Worm (Caenorhabditis elegans) whole organism, L4 larva: ENCODE data around the gene pri-1.

Source experiments
- D1046.2 ChIP-seq: fragments of 200-800 bp; sonication (Bioruptor generic); IDR thresholded peaks from 2 replicates; pipeline ENCODE4 v1.3.6; 2022; ENCODE audit warnings: missing genetic modification characterization, missing compliant biosample characterization
- F10B5.3 ChIP-seq: sonication (generic microtip); optimal IDR thresholded peaks from 2 replicates; lab custom pipeline; 2016; ENCODE audit warnings: mild to moderate bottlenecking, missing genetic modification characterization, missing compliant biosample characterization
- T20F7.1 ChIP-seq: fragments of 200-800 bp; sonication (Bioruptor generic); optimal IDR thresholded peaks from 2 replicates; lab custom pipeline; 2018; ENCODE audit warnings: mild to moderate bottlenecking, missing genetic modification characterization, missing compliant biosample characterization
- T26A8.4 ChIP-seq: fragments of 200-800 bp; sonication (Bioruptor generic); IDR thresholded peaks from 2 replicates; pipeline ENCODE4 v1.3.6; 2022; ENCODE audit warnings: missing genetic modification characterization, missing compliant biosample characterization
- Y5F2A.4 ChIP-seq: fragments of 200-800 bp; sonication (Bioruptor generic); optimal IDR thresholded peaks from 2 replicates; lab custom pipeline; 2018; ENCODE audit warnings: mild to moderate bottlenecking, missing genetic modification characterization, missing compliant biosample characterization
- Y75B8A.6 ChIP-seq: fragments of 200-800 bp; sonication (Bioruptor generic); IDR thresholded peaks from 2 replicates; pipeline ENCODE4 v1.3.6; 2022; ENCODE audit warnings: missing genetic modification reagents, missing genetic modification characterization, missing compliant biosample characterization
- ZK546.5 ChIP-seq, 2 experiments: sonication (generic microtip); optimal IDR thresholded peaks; 2 replicates each; lab custom pipeline; 2017; ENCODE audit warnings: missing biosample characterization in 2 of 2, missing genetic modification characterization in 2 of 2
- aha-1 ChIP-seq: fragments of 150-350 bp; peaks from one replicate; lab custom pipeline; 2014; ENCODE audit warnings: missing biosample characterization, missing genetic modification characterization
- aly-2 ChIP-seq: sonication (generic microtip); optimal IDR thresholded peaks from 2 replicates; lab custom pipeline; 2018; ENCODE audit warnings: missing biosample characterization, missing genetic modification characterization
- arid-1 ChIP-seq: fragments of 200-800 bp; sonication (Bioruptor generic); conservative IDR thresholded peaks from 2 replicates; pipeline ENCODE4 v1.3.6; 2022; ENCODE audit warnings: missing genetic modification reagents, missing genetic modification characterization, missing compliant biosample characterization
- attf-4 ChIP-seq: sonication (generic microtip); optimal IDR thresholded peaks from 3 replicates; lab custom pipeline; 2017; ENCODE audit warnings: missing biosample characterization, missing genetic modification characterization
- ceh-28 ChIP-seq: fragments of 150-350 bp; optimal IDR thresholded peaks from 2 replicates; lab custom pipeline; 2014; ENCODE audit warnings: missing biosample characterization, missing genetic modification reagents, missing genetic modification characterization
- ceh-44 ChIP-seq: fragments of 200-800 bp; sonication (Bioruptor generic); IDR thresholded peaks from 2 replicates; pipeline ENCODE4 v1.3.6; 2022; ENCODE audit warnings: missing genetic modification reagents, missing genetic modification characterization, missing compliant biosample characterization
- daf-19 ChIP-seq: fragments of 200-800 bp; sonication (Bioruptor generic); conservative IDR thresholded peaks from 2 replicates; pipeline ENCODE4 v1.3.6; 2022; ENCODE audit warnings: missing genetic modification characterization, missing compliant biosample characterization
- daf-8 ChIP-seq: fragments of 200-800 bp; sonication (Bioruptor generic); IDR thresholded peaks from 2 replicates; pipeline ENCODE4 v1.3.6; 2022; ENCODE audit warnings: missing genetic modification characterization, missing compliant biosample characterization
- dmd-8 ChIP-seq: fragments of 200-800 bp; sonication (Bioruptor generic); IDR thresholded peaks from 2 replicates; pipeline ENCODE4 v1.3.6; 2022; ENCODE audit warnings: missing genetic modification characterization, missing compliant biosample characterization
- dve-1 ChIP-seq: sonication (generic microtip); optimal IDR thresholded peaks from 2 replicates; lab custom pipeline; 2017; ENCODE audit warnings: antibody characterized with exemption, mild to moderate bottlenecking, missing genetic modification characterization, missing compliant biosample characterization; ENCODE audit not compliant: insufficient read depth
- fkh-10 ChIP-seq: fragments of 150-350 bp; optimal IDR thresholded peaks from 2 replicates; lab custom pipeline; 2014; ENCODE audit warnings: missing biosample characterization, missing genetic modification reagents, missing genetic modification characterization
- fos-1 ChIP-seq: fragments of 150-350 bp; optimal IDR thresholded peaks from 2 replicates; lab custom pipeline; 2014; ENCODE audit warnings: missing biosample characterization, missing genetic modification characterization
- hlh-30 ChIP-seq: sonication (generic microtip); optimal IDR thresholded peaks from 2 replicates; lab custom pipeline; 2017; ENCODE audit warnings: antibody characterized with exemption, mild to moderate bottlenecking, missing genetic modification characterization, missing compliant biosample characterization; ENCODE audit not compliant: insufficient read depth
- hmg-1.1 ChIP-seq: fragments of 200-800 bp; sonication (Bioruptor generic); IDR thresholded peaks from 2 replicates; pipeline ENCODE4 v1.3.6; 2022; ENCODE audit warnings: missing genetic modification reagents, missing genetic modification characterization, missing compliant biosample characterization
- jun-1 ChIP-seq: fragments of 150-350 bp; optimal IDR thresholded peaks from 2 replicates; lab custom pipeline; 2014; ENCODE audit warnings: missing biosample characterization, missing genetic modification reagents, missing genetic modification characterization
- lim-7 ChIP-seq: fragments of 200-800 bp; sonication (Bioruptor generic); IDR thresholded peaks from 2 replicates; pipeline ENCODE4 v1.3.6; 2022; ENCODE audit warnings: missing genetic modification characterization, missing compliant biosample characterization
- lin-29 ChIP-seq: fragments of 200-800 bp; sonication (Bioruptor generic); IDR thresholded peaks from 2 replicates; pipeline ENCODE4 v1.3.6; 2022; ENCODE audit warnings: missing genetic modification reagents, missing genetic modification characterization, missing compliant biosample characterization
- lin-38 ChIP-seq: fragments of 200-800 bp; sonication (Bioruptor generic); IDR thresholded peaks from 2 replicates; pipeline ENCODE4 v1.3.6; 2022; ENCODE audit warnings: missing genetic modification reagents, missing genetic modification characterization, missing compliant biosample characterization
- lir-3 ChIP-seq: sonication (generic microtip); optimal IDR thresholded peaks from 2 replicates; lab custom pipeline; 2016; ENCODE audit warnings: mild to moderate bottlenecking, missing genetic modification characterization, missing compliant biosample characterization
- lsy-2 ChIP-seq, 2 experiments: fragments of 150-350 bp in 1 of 2; sonication (generic microtip) in 1 of 2; optimal IDR thresholded peaks; 2 replicates each; lab custom pipeline; 2014 to 2017; ENCODE audit warnings: missing biosample characterization in 2 of 2, missing genetic modification characterization in 2 of 2
- mdt-29 ChIP-seq: fragments of 200-800 bp; sonication (Bioruptor generic); IDR thresholded peaks from 2 replicates; pipeline ENCODE4 v1.3.6; 2022; ENCODE audit warnings: missing genetic modification reagents, missing genetic modification characterization, missing compliant biosample characterization
- mes-2 ChIP-seq: sonication (generic microtip); optimal IDR thresholded peaks from 2 replicates; lab custom pipeline; 2016; ENCODE audit warnings: missing genotype, mild to moderate bottlenecking, missing genetic modification characterization, missing compliant biosample characterization; ENCODE audit not compliant: poor library complexity, severe bottlenecking
- mxl-2 ChIP-seq: fragments of 200-800 bp; sonication (Bioruptor generic); conservative IDR thresholded peaks from 2 replicates; pipeline ENCODE4 v1.3.6; 2022; ENCODE audit warnings: missing genetic modification reagents, missing genetic modification characterization, missing compliant biosample characterization
- mxl-3 ChIP-seq: fragments of 200-800 bp; sonication (Bioruptor generic); optimal IDR thresholded peaks from 2 replicates; lab custom pipeline; 2018; ENCODE audit warnings: mild to moderate bottlenecking, missing genetic modification characterization, missing compliant biosample characterization
- nhr-102 ChIP-seq: sonication (generic microtip); optimal IDR thresholded peaks from 2 replicates; lab custom pipeline; 2016; ENCODE audit warnings: mild to moderate bottlenecking, missing genetic modification characterization, moderate library complexity, missing compliant biosample characterization
- nhr-11 ChIP-seq: fragments of 150-350 bp; optimal IDR thresholded peaks from 2 replicates; lab custom pipeline; 2014; ENCODE audit warnings: missing biosample characterization, missing genetic modification characterization
- nhr-25 ChIP-seq: sonication (generic microtip); optimal IDR thresholded peaks from 2 replicates; lab custom pipeline; 2017; ENCODE audit warnings: missing genetic modification characterization, mild to moderate bottlenecking, missing compliant biosample characterization, antibody characterized with exemption, moderate library complexity, borderline replicate concordance; ENCODE audit not compliant: insufficient read depth
- nhr-42 ChIP-seq: fragments of 200-800 bp; sonication (Bioruptor generic); IDR thresholded peaks from 2 replicates; pipeline ENCODE4 v1.3.6; 2022; ENCODE audit warnings: missing genetic modification characterization, missing compliant biosample characterization
- nhr-48 ChIP-seq: sonication (generic microtip); optimal IDR thresholded peaks from 2 replicates; lab custom pipeline; 2016; ENCODE audit warnings: mild to moderate bottlenecking, missing genetic modification characterization, missing compliant biosample characterization
- nhr-6 ChIP-seq: fragments of 150-350 bp; optimal IDR thresholded peaks from 2 replicates; lab custom pipeline; 2014; ENCODE audit warnings: missing biosample characterization, missing genetic modification characterization
- nhr-77 ChIP-seq: fragments of 150-350 bp; optimal IDR thresholded peaks from 2 replicates; lab custom pipeline; 2014; ENCODE audit warnings: missing biosample characterization, missing genetic modification characterization
- php-3 ChIP-seq: fragments of 200-800 bp; sonication (Bioruptor generic); IDR thresholded peaks from 2 replicates; pipeline ENCODE4 v1.3.6; 2022; ENCODE audit warnings: missing genetic modification reagents, missing genetic modification characterization, missing compliant biosample characterization
- pqm-1 ChIP-seq: sonication (generic microtip); optimal IDR thresholded peaks from 2 replicates; lab custom pipeline; 2017; ENCODE audit warnings: missing biosample characterization, missing genetic modification characterization
- skn-1 ChIP-seq: fragments of 150-350 bp; optimal IDR thresholded peaks from 2 replicates; lab custom pipeline; 2014; ENCODE audit warnings: missing biosample characterization, missing genetic modification characterization
- snpc-1.2 ChIP-seq: fragments of 200-800 bp; sonication (Bioruptor generic); IDR thresholded peaks from 2 replicates; pipeline ENCODE4 v1.3.6; 2022; ENCODE audit warnings: missing genetic modification reagents, missing genetic modification characterization, missing compliant biosample characterization
- snpc-4 ChIP-seq: fragments of 150-350 bp; optimal IDR thresholded peaks from 2 replicates; lab custom pipeline; 2014; ENCODE audit warnings: missing biosample characterization, missing genetic modification characterization
- spr-1 ChIP-seq: sonication (generic microtip); optimal IDR thresholded peaks from 2 replicates; lab custom pipeline; 2016; ENCODE audit warnings: mild to moderate bottlenecking, missing genetic modification characterization, missing compliant biosample characterization
- spr-3 ChIP-seq: fragments of 200-800 bp; sonication (Bioruptor generic); optimal IDR thresholded peaks from 2 replicates; lab custom pipeline; 2018; ENCODE audit warnings: mild to moderate bottlenecking, missing genetic modification characterization, missing compliant biosample characterization
- tra-1 ChIP-seq: fragments of 200-800 bp; sonication (Bioruptor generic); IDR thresholded peaks from 2 replicates; pipeline ENCODE4 v1.3.6; 2022; ENCODE audit warnings: missing genetic modification reagents, missing genetic modification characterization, missing compliant biosample characterization
- unc-39 ChIP-seq: sonication (generic microtip); optimal IDR thresholded peaks from 2 replicates; lab custom pipeline; 2017; ENCODE audit warnings: missing biosample characterization, missing genetic modification characterization
- zfp-3 ChIP-seq: fragments of 200-800 bp; sonication (Bioruptor generic); conservative IDR thresholded peaks from 2 replicates; pipeline ENCODE4 v1.3.6; 2022; ENCODE audit warnings: missing genetic modification reagents, missing genetic modification characterization, missing compliant biosample characterization
- zip-11 ChIP-seq: fragments of 200-800 bp; sonication (Bioruptor generic); IDR thresholded peaks from 2 replicates; pipeline ENCODE4 v1.3.6; 2022; ENCODE audit warnings: missing genetic modification characterization, missing compliant biosample characterization
- zip-2 ChIP-seq: fragments of 150-350 bp; optimal IDR thresholded peaks from 2 replicates; lab custom pipeline; 2014; ENCODE audit warnings: missing biosample characterization, missing genetic modification characterization
- ztf-11 ChIP-seq: fragments of 150-350 bp; optimal IDR thresholded peaks from 2 replicates; lab custom pipeline; 2014; ENCODE audit warnings: missing biosample characterization, missing genetic modification characterization
- ztf-7 ChIP-seq: fragments of 150-350 bp; optimal IDR thresholded peaks from 2 replicates; lab custom pipeline; 2014; ENCODE audit warnings: missing biosample characterization, missing genetic modification characterization

pri-1 gene

ce11 chrIII:9629855-9630254 is 15.8 kb upstream of the pri-1 start, which contains the start of gene rpac-19 (continued):
- TF ChIP-seq ceh-28 (no peak), mxl-2 (GFP tag; lab: Robert Waterston, UW) (no peak), lsy-2 (tag; optimal IDR thresholded peaks at IDR 0.05; lab: Kevin White, UChicago) (peak in 1 of 2 experiments; percentile 84), nhr-77 (tag; lab: Kevin White, UChicago) (peak; percentile 24), dve-1 (tag; lab: Kevin White, UChicago) (peak; percentile 96), hlh-30 (tag; lab: Kevin White, UChicago) (peak; percentile 83), fkh-10 (GFP tag; lab: Kevin White, UChicago) (no peak), spr-3 (GFP tag; lab: Kevin White, UChicago) (no peak), ZK546.5 (tag; optimal IDR thresholded peaks at IDR 0.05; lab: Kevin White, UChicago) (no peak), ceh-44 (no peak), tra-1 (no peak), Y5F2A.4 (GFP tag; lab: Kevin White, UChicago) (no peak), zip-2 (tag; lab: Kevin White, UChicago) (peak; percentile 54), mdt-29 (GFP tag; lab: Robert Waterston, UW) (peak; percentile 72; the same call in 1 of the 2 replicates), aly-2 (tag; lab: Kevin White, UChicago) (no peak), lir-3 (tag; lab: Kevin White, UChicago) (no peak), nhr-102 (tag; lab: Kevin White, UChicago) (peak; percentile 80), hmg-1.1 (GFP tag; lab: Robert Waterston, UW) (peak; percentile 56), jun-1 (tag; lab: Kevin White, UChicago) (peak; percentile 27), mxl-3 (GFP tag; lab: Kevin White, UChicago) (no peak), lin-38 (peak; percentile 85), spr-1 (tag; lab: Kevin White, UChicago) (peak; percentile 80), nhr-6 (tag; lab: Kevin White, UChicago) (peak; percentile 81), zip-11 (no peak), zfp-3 (GFP tag; lab: Robert Waterston, UW) (peak; percentile 73; the same call in 1 of the 2 replicates), fos-1 (tag; lab: Kevin White, UChicago) (no peak), D1046.2 (no peak), lin-29 (GFP tag; lab: Robert Waterston, UW) (0 out of 2 replicates have a peak, but pooled peaks have one; percentile 65), pqm-1 (tag; lab: Kevin White, UChicago) (peak; percentile 12), mes-2 (tag; lab: Kevin White, UChicago) (peak; percentile 91), Y75B8A.6 (GFP tag; lab: Robert Waterston, UW) (no peak), daf-19 (peak; percentile 45), T26A8.4 (peak; percentile 82), nhr-42 (GFP tag; lab: Robert Waterston, UW) (peak; percentile 38; the same call in 1 of the 2 replicates), daf-8 (no peak), ztf-7 (tag; lab: Kevin White, UChicago) (peak; percentile 60), attf-4 (tag; lab: Kevin White, UChicago) (no peak), T20F7.1 (peak; percentile 70), skn-1 (no peak), unc-39 (no peak), nhr-48 (tag; lab: Kevin White, UChicago) (peak; percentile 65), php-3 (GFP tag; lab: Robert Waterston, UW) (peak; percentile 67; the same call in 1 of the 2 replicates), ztf-11 (tag; lab: Kevin White, UChicago) (no peak), arid-1 (GFP tag; lab: Robert Waterston, UW) (peak; percentile 58; the same call in 1 of the 2 replicates), dmd-8 (GFP tag; lab: Robert Waterston, UW) (no peak), nhr-25 (tag; lab: Kevin White, UChicago) (no peak), nhr-11 (tag; lab: Kevin White, UChicago) (no peak), lim-7 (GFP tag; lab: Robert Waterston, UW) (no peak), aha-1 (peak; percentile 72), F10B5.3 (tag; lab: Kevin White, UChicago) (peak; percentile 64), snpc-4 (tag; lab: Kevin White, UChicago) (no peak), snpc-1.2 (GFP tag; lab: Robert Waterston, UW) (no peak)
